Worm (Caenorhabditis elegans) whole organism, L3 larva: ENCODE data around the gene gcy-27.

Experiments
- R02D3.7 ChIP-seq: fragments of 150-350 bp; optimal IDR thresholded peaks from 2 replicates; lab custom pipeline; 2014; ENCODE audit warnings: missing biosample characterization, missing genetic modification characterization
- ZK546.5 ChIP-seq: sonication (generic microtip); optimal IDR thresholded peaks from 2 replicates; lab custom pipeline; 2017; ENCODE audit warnings: missing biosample characterization, missing genetic modification characterization
- aly-2 ChIP-seq: fragments of 150-350 bp; optimal IDR thresholded peaks from 2 replicates; lab custom pipeline; 2014; ENCODE audit warnings: missing biosample characterization, missing genetic modification characterization
- ama-1 ChIP-seq: fragments of 150-350 bp; optimal IDR thresholded peaks from 2 replicates; lab custom pipeline; 2018
- ceh-16 ChIP-seq: sonication (generic microtip); optimal IDR thresholded peaks from 2 replicates; lab custom pipeline; 2017; ENCODE audit warnings: missing biosample characterization, missing genetic modification characterization
- ceh-28 ChIP-seq: fragments of 150-350 bp; optimal IDR thresholded peaks from 2 replicates; lab custom pipeline; 2014; ENCODE audit warnings: missing biosample characterization, missing genetic modification reagents, missing genetic modification characterization
- ceh-82 ChIP-seq: fragments of 150-350 bp; optimal IDR thresholded peaks from 2 replicates; lab custom pipeline; 2014; ENCODE audit warnings: missing biosample characterization, missing genetic modification characterization
- ceh-9 ChIP-seq: sonication (generic microtip); optimal IDR thresholded peaks from 2 replicates; lab custom pipeline; 2018; ENCODE audit warnings: missing biosample characterization, missing genetic modification characterization
- daf-12 ChIP-seq: fragments of 150-350 bp; optimal IDR thresholded peaks from 2 replicates; lab custom pipeline; 2014; ENCODE audit warnings: missing biosample characterization, missing genetic modification reagents, missing genetic modification characterization
- egl-5 ChIP-seq: fragments of 150-350 bp; optimal IDR thresholded peaks from 2 replicates; lab custom pipeline; 2017; ENCODE audit warnings: missing biosample characterization, missing genetic modification reagents, missing genetic modification characterization, inconsistent platforms
- elt-1 ChIP-seq: fragments of 150-350 bp; optimal IDR thresholded peaks from 2 replicates; lab custom pipeline; 2014; ENCODE audit warnings: missing biosample characterization, missing genetic modification characterization
- elt-2 ChIP-seq: sonication (generic microtip); optimal IDR thresholded peaks from 2 replicates; lab custom pipeline; 2016; ENCODE audit warnings: missing genetic modification reagents, mild to moderate bottlenecking, missing genetic modification characterization, missing compliant biosample characterization
- elt-3 ChIP-seq, 3 experiments: fragments of 150-350 bp in 1 of 3; sonication (generic microtip) in 2 of 3; optimal IDR thresholded peaks; 2 replicates in 2 of 3; 4 replicates in 1 of 3; lab custom pipeline; 2014 to 2017; ENCODE audit warnings: missing biosample characterization in 3 of 3, missing genetic modification characterization in 3 of 3
- fkh-10 ChIP-seq: sonication (generic microtip); optimal IDR thresholded peaks from 2 replicates; lab custom pipeline; 2017; ENCODE audit warnings: missing biosample characterization, missing genetic modification reagents, missing genetic modification characterization
- hmg-11 ChIP-seq: sonication (generic microtip); optimal IDR thresholded peaks from 2 replicates; lab custom pipeline; 2016; ENCODE audit warnings: missing genetic modification characterization, missing compliant biosample characterization
- lin-15B ChIP-seq: fragments of 150-350 bp; optimal IDR thresholded peaks from 2 replicates; lab custom pipeline; 2014; ENCODE audit warnings: missing biosample characterization, missing genetic modification characterization
- lin-39 ChIP-seq: fragments of 150-350 bp; optimal IDR thresholded peaks from 2 replicates; lab custom pipeline; 2018; ENCODE audit warnings: missing biosample characterization, missing genetic modification reagents, missing genetic modification characterization
- lsy-12 ChIP-seq: sonication (generic microtip); optimal IDR thresholded peaks from 2 replicates; lab custom pipeline; 2016; ENCODE audit warnings: mild to moderate bottlenecking, missing genetic modification characterization, missing compliant biosample characterization
- mdl-1 ChIP-seq: fragments of 150-350 bp; optimal IDR thresholded peaks from 2 replicates; lab custom pipeline; 2014; ENCODE audit warnings: missing biosample characterization, missing genetic modification characterization
- nfya-1 ChIP-seq: sonication (generic microtip); optimal IDR thresholded peaks from 2 replicates; lab custom pipeline; 2017; ENCODE audit warnings: missing genetic modification characterization, mild to moderate bottlenecking, missing compliant biosample characterization, antibody characterized with exemption, moderate library complexity; ENCODE audit not compliant: insufficient read depth
- nhr-11 ChIP-seq: fragments of 150-350 bp; optimal IDR thresholded peaks from 2 replicates; lab custom pipeline; 2014; ENCODE audit warnings: missing biosample characterization, missing genetic modification characterization
- nhr-12 ChIP-seq: fragments of 150-350 bp; optimal IDR thresholded peaks from 2 replicates; lab custom pipeline; 2014; ENCODE audit warnings: missing biosample characterization, missing genetic modification characterization
- nhr-23 ChIP-seq: fragments of 150-350 bp; optimal IDR thresholded peaks from 2 replicates; lab custom pipeline; 2014; ENCODE audit warnings: missing biosample characterization, missing genetic modification reagents, missing genetic modification characterization
- nhr-237 ChIP-seq: fragments of 150-350 bp; optimal IDR thresholded peaks from 2 replicates; lab custom pipeline; 2014; ENCODE audit warnings: missing biosample characterization, missing genetic modification characterization
- nhr-25 ChIP-seq: sonication (generic microtip); optimal IDR thresholded peaks from 2 replicates; lab custom pipeline; 2017; ENCODE audit warnings: missing biosample characterization, missing genetic modification characterization
- nhr-28 ChIP-seq: fragments of 150-350 bp; optimal IDR thresholded peaks from 2 replicates; lab custom pipeline; 2014; ENCODE audit warnings: missing biosample characterization, missing genetic modification characterization
- nhr-43 ChIP-seq: sonication (generic microtip); optimal IDR thresholded peaks from 2 replicates; lab custom pipeline; 2016; ENCODE audit warnings: mild to moderate bottlenecking, missing genetic modification characterization, missing compliant biosample characterization; ENCODE audit not compliant: poor library complexity, severe bottlenecking
- nhr-67 ChIP-seq: fragments of 150-350 bp; optimal IDR thresholded peaks from 2 replicates; lab custom pipeline; 2014; ENCODE audit warnings: missing biosample characterization, missing genetic modification characterization
- nhr-76 ChIP-seq: fragments of 150-350 bp; sonication (generic microtip); optimal IDR thresholded peaks from 5 replicates; lab custom pipeline; 2014; ENCODE audit warnings: missing biosample characterization, missing genetic modification characterization
- nhr-77 ChIP-seq: fragments of 150-350 bp; optimal IDR thresholded peaks from 2 replicates; lab custom pipeline; 2014; ENCODE audit warnings: missing biosample characterization, missing genetic modification characterization
- pha-4 ChIP-seq: fragments of 150-350 bp; optimal IDR thresholded peaks from 2 replicates; lab custom pipeline; 2014; ENCODE audit warnings: missing biosample characterization, missing genetic modification reagents, missing genetic modification characterization
- pqm-1 ChIP-seq: fragments of 150-350 bp; optimal IDR thresholded peaks from 2 replicates; lab custom pipeline; 2017; ENCODE audit warnings: missing biosample characterization, missing genetic modification characterization, inconsistent platforms
- sea-2 ChIP-seq: fragments of 150-350 bp; sonication (generic microtip); optimal IDR thresholded peaks from 4 replicates; lab custom pipeline; 2014; ENCODE audit warnings: missing biosample characterization, missing genetic modification reagents, missing genetic modification characterization
- skn-1 ChIP-seq: fragments of 150-350 bp; optimal IDR thresholded peaks from 2 replicates; lab custom pipeline; 2014; ENCODE audit warnings: missing biosample characterization, missing genetic modification characterization
- snpc-4 ChIP-seq: fragments of 150-350 bp; optimal IDR thresholded peaks from 2 replicates; lab custom pipeline; 2014; ENCODE audit warnings: missing biosample characterization, missing genetic modification characterization
- unc-39 ChIP-seq: sonication (generic microtip); optimal IDR thresholded peaks from 4 replicates; lab custom pipeline; 2017; ENCODE audit warnings: missing biosample characterization, missing genetic modification characterization
- unc-62 ChIP-seq: fragments of 150-350 bp; sonication (generic microtip); optimal IDR thresholded peaks from 4 replicates; lab custom pipeline; 2014; ENCODE audit warnings: missing biosample characterization, missing genetic modification reagents, missing genetic modification characterization
- zag-1 ChIP-seq: fragments of 150-350 bp; optimal IDR thresholded peaks from 2 replicates; lab custom pipeline; 2014; ENCODE audit warnings: missing biosample characterization, missing genetic modification characterization
- ztf-4 ChIP-seq: fragments of 150-350 bp; optimal IDR thresholded peaks from 2 replicates; lab custom pipeline; 2014; ENCODE audit warnings: missing biosample characterization, missing genetic modification characterization

gcy-27 gene

ce11 chrIV:17461222-17461707 lies 24.8 kb upstream of the gcy-27 start, which contains the start of gene rif-1.1:
TSS of gene rif-1.1 (minus strand) at chrIV:17461272.
- TF ChIP-seq lin-39 (tag; lab: Kevin White, UChicago) (peak; percentile 45), daf-12 (no peak), nhr-25 (tag; lab: Kevin White, UChicago) (peak; percentile 10), nfya-1 (tag; lab: Kevin White, UChicago) (peak; percentile 65), elt-2 (tag; lab: Kevin White, UChicago) (peak; percentile 36), pha-4 (peak; percentile 92), nhr-23 (tag; lab: Kevin White, UChicago) (peak; percentile 18), sea-2 (no peak), lin-15B (tag; lab: Kevin White, UChicago) (peak; percentile 27)
- TF ChIP-seq, all 47 proteins: peak for 7

ce11 chrIV:17453996-17454395 lies 17.5 kb upstream of the gcy-27 start:
- TF ChIP-seq pqm-1 (tag; lab: Kevin White, UChicago): no peak
- no peak for TF ChIP-seq nhr-76
- no peak for TF ChIP-seq ceh-28
- TF ChIP-seq lin-39 (tag; lab: Kevin White, UChicago): no peak
- TF ChIP-seq mdl-1 (tag; lab: Kevin White, UChicago): no peak
- no peak for TF ChIP-seq sea-2
- TF ChIP-seq ztf-4 (tag; lab: Kevin White, UChicago): no peak
- TF ChIP-seq nfya-1 (tag; lab: Kevin White, UChicago): no peak
- TF ChIP-seq elt-1: no peak
- no peak for TF ChIP-seq elt-3 (tag; optimal IDR thresholded peaks at IDR 0.05; lab: Kevin White, UChicago)
- no peak for TF ChIP-seq unc-62
- TF ChIP-seq, all 47 proteins: peak for 0

ce11 chrIV:17453200-17453599 lies 16.7 kb upstream of the gcy-27 start:
- TF ChIP-seq unc-62 (no peak), aly-2 (no peak), lsy-12 (tag; lab: Kevin White, UChicago) (no peak), mdl-1 (tag; lab: Kevin White, UChicago) (no peak), ceh-16 (tag; lab: Kevin White, UChicago) (no peak), zag-1 (tag; lab: Kevin White, UChicago) (no peak), nhr-76 (no peak), pha-4 (no peak), egl-5 (tag; lab: Kevin White, UChicago) (no peak), ama-1 (no peak), hmg-11 (tag; lab: Kevin White, UChicago) (no peak), nfya-1 (tag; lab: Kevin White, UChicago) (no peak), ceh-82 (tag; lab: Kevin White, UChicago) (no peak), elt-2 (tag; lab: Kevin White, UChicago) (no peak), ZK546.5 (tag; lab: Kevin White, UChicago) (no peak), elt-3 (tag; optimal IDR thresholded peaks at IDR 0.05; lab: Kevin White, UChicago) (no peak)

- no peak for TF ChIP-seq ceh-82 (tag; lab: Kevin White, UChicago)
- TF ChIP-seq lin-39 (tag; lab: Kevin White, UChicago): no peak
- TF ChIP-seq hmg-11 (tag; lab: Kevin White, UChicago): no peak
- TF ChIP-seq sea-2: no peak
- TF ChIP-seq elt-2 (tag; lab: Kevin White, UChicago): no peak
- no peak for TF ChIP-seq egl-5 (tag; lab: Kevin White, UChicago)
- TF ChIP-seq nhr-77 (tag; lab: Kevin White, UChicago): no peak
- TF ChIP-seq nhr-23 (tag; lab: Kevin White, UChicago): no peak
- no peak for TF ChIP-seq ceh-16 (tag; lab: Kevin White, UChicago)
- TF ChIP-seq nhr-28 (tag; lab: Kevin White, UChicago): no peak
These were observed 14.0 kb upstream of the gcy-27 start, which contains the start of gene F11E6.8 for ce11 chrIV:17450443-17450842. TSS of gene F11E6.8 (minus strand) at chrIV:17450543.

- TF ChIP-seq pha-4 (peak; percentile 66), sea-2 (no peak)
- TF ChIP-seq, all 47 proteins: peak for 1
These were observed 11.9 kb upstream of the gcy-27 start for ce11 chrIV:17448319-17448718.

- TF ChIP-seq lin-15B (tag; lab: Kevin White, UChicago) (no peak), nhr-12 (tag; lab: Kevin White, UChicago) (no peak), nhr-76 (no peak), nfya-1 (tag; lab: Kevin White, UChicago) (no peak), unc-62 (no peak), pqm-1 (tag; lab: Kevin White, UChicago) (peak; percentile 6), sea-2 (no peak), ceh-82 (tag; lab: Kevin White, UChicago) (no peak), unc-39 (no peak), elt-3 (tag; optimal IDR thresholded peaks at IDR 0.05; lab: Kevin White, UChicago) (no peak), R02D3.7 (no peak), skn-1 (tag; lab: Kevin White, UChicago) (no peak), zag-1 (tag; lab: Kevin White, UChicago) (no peak), nhr-67 (tag; lab: Kevin White, UChicago) (no peak), nhr-25 (tag; lab: Kevin White, UChicago) (peak; percentile 51), ceh-9 (tag; lab: Kevin White, UChicago) (no peak), elt-2 (tag; lab: Kevin White, UChicago) (no peak), snpc-4 (tag; lab: Kevin White, UChicago) (no peak), nhr-11 (no peak), aly-2 (no peak), nhr-237 (tag; lab: Kevin White, UChicago) (no peak), nhr-43 (tag; lab: Kevin White, UChicago) (peak; percentile 36), fkh-10 (GFP tag; lab: Kevin White, UChicago) (no peak), ZK546.5 (tag; lab: Kevin White, UChicago) (no peak), nhr-23 (tag; lab: Kevin White, UChicago) (peak; percentile 15)
These were observed 6.1 kb upstream of the gcy-27 start, which contains the start of gene F11E6.11 for ce11 chrIV:17442503-17442902. TSS of gene F11E6.11 (plus strand) at chrIV:17442827.
